Fruit fly (Drosophila melanogaster) whole organism, embryonic: Measurements from ENCODE around the gene CG42390.

Experiments
- Blimp-1 ChIP-seq: fragments of 200-800 bp; sonication (Bioruptor generic); optimal IDR thresholded peaks from 3 replicates; lab custom pipeline; 2018; ENCODE audit warnings: missing biosample characterization, missing genetic modification characterization, mild to moderate bottlenecking, moderate library complexity, missing genetic modification reagents
- Bteb2 ChIP-seq: fragments of 200-800 bp; sonication (Bioruptor generic); optimal IDR thresholded peaks from 2 replicates; lab custom pipeline; 2016; ENCODE audit warnings: missing biosample characterization, missing genetic modification characterization
- CG12155 ChIP-seq: fragments of 200-800 bp; sonication (Bioruptor generic); optimal IDR thresholded peaks from 3 replicates; lab custom pipeline; 2016; ENCODE audit warnings: missing biosample characterization, missing genetic modification characterization
- CG12659 ChIP-seq: fragments of 200-800 bp; sonication (Bioruptor generic); optimal IDR thresholded peaks from 3 replicates; lab custom pipeline; 2017; ENCODE audit warnings: mild to moderate bottlenecking, missing biosample characterization, missing genetic modification reagents, missing genetic modification characterization
- CG12769 ChIP-seq: fragments of 200-800 bp; sonication (Bioruptor generic); optimal IDR thresholded peaks from 2 replicates; lab custom pipeline; 2019; ENCODE audit warnings: missing biosample characterization, mild to moderate bottlenecking, missing genetic modification characterization, moderate library complexity
- CG18011 ChIP-seq: fragments of 200-800 bp; sonication (Bioruptor generic); optimal IDR thresholded peaks from 2 replicates; lab custom pipeline; 2017; ENCODE audit warnings: missing biosample characterization, missing genetic modification characterization, mild to moderate bottlenecking, moderate library complexity, missing genotype
- CG30020 ChIP-seq: fragments of 200-800 bp; optimal IDR thresholded peaks from 2 replicates; lab custom pipeline; 2019; ENCODE audit warnings: missing biosample characterization, mild to moderate bottlenecking, missing genetic modification characterization, moderate library complexity
- CG32532 ChIP-seq: fragments of 200-800 bp; sonication (Bioruptor generic); IDR thresholded peaks from 2 replicates; pipeline ENCODE4 v1.3.6; 2022; ENCODE audit warnings: missing biosample characterization, missing genetic modification characterization
- CG3726 ChIP-seq: fragments of 200-800 bp; sonication (Bioruptor generic); IDR thresholded peaks from 3 replicates; pipeline ENCODE4, ENCODE4 v1.3.6; 2022; ENCODE audit warnings: missing biosample characterization, missing genetic modification characterization
- CG5180 ChIP-seq: fragments of 200-800 bp; sonication (Bioruptor generic); optimal IDR thresholded peaks from 3 replicates; lab custom pipeline; 2017; ENCODE audit warnings: missing biosample characterization, missing genetic modification characterization, mild to moderate bottlenecking, moderate library complexity, missing genetic modification reagents
- CG5245 ChIP-seq: fragments of 200-800 bp; sonication (Bioruptor generic); optimal IDR thresholded peaks from 3 replicates; lab custom pipeline; 2016; ENCODE audit warnings: missing biosample characterization, missing genetic modification characterization
- CG6689 ChIP-seq: fragments of 200-800 bp; sonication (Bioruptor generic); IDR thresholded peaks from 2 replicates; pipeline ENCODE4 v1.3.6; 2022; ENCODE audit warnings: missing biosample characterization, missing genetic modification characterization
- CG8089 ChIP-seq: fragments of 200-800 bp; sonication (Bioruptor generic); optimal IDR thresholded peaks from 3 replicates; lab custom pipeline; 2016; ENCODE audit warnings: missing biosample characterization, missing genetic modification characterization
- CG8281 ChIP-seq: fragments of 200-800 bp; sonication (Bioruptor generic); optimal IDR thresholded peaks from 2 replicates; lab custom pipeline; 2018; ENCODE audit warnings: missing biosample characterization, mild to moderate bottlenecking, missing genetic modification characterization, moderate library complexity
- CG8290 ChIP-seq, 3 experiments: fragments of 200-800 bp; sonication (Bioruptor generic); optimal IDR thresholded peaks; 2 replicates each; lab custom pipeline; 2016 to 2019; ENCODE audit warnings: missing biosample characterization in 3 of 3, missing genetic modification characterization in 3 of 3, mild to moderate bottlenecking in 2 of 3, moderate library complexity in 1 of 3
- CG8924 ChIP-seq: fragments of 200-800 bp; optimal IDR thresholded peaks from 3 replicates; lab custom pipeline; 2019; ENCODE audit warnings: missing biosample characterization, mild to moderate bottlenecking, missing genetic modification characterization, moderate library complexity
- CG9876 ChIP-seq: fragments of 200-800 bp; sonication (Bioruptor generic); optimal IDR thresholded peaks from 2 replicates; lab custom pipeline; 2016; ENCODE audit warnings: missing biosample characterization, missing genetic modification characterization
- D19B ChIP-seq: fragments of 200-800 bp; sonication (Bioruptor generic); optimal IDR thresholded peaks from 2 replicates; lab custom pipeline; 2017; ENCODE audit warnings: missing biosample characterization, mild to moderate bottlenecking, missing genetic modification characterization
- Dbx ChIP-seq: fragments of 200-800 bp; sonication (Bioruptor generic); IDR thresholded peaks from 3 replicates; pipeline ENCODE4 v1.3.6; 2022; ENCODE audit warnings: missing biosample characterization, missing genetic modification characterization
- Deaf1 ChIP-seq: fragments of 200-800 bp; optimal IDR thresholded peaks from 3 replicates; lab custom pipeline; 2019; ENCODE audit warnings: missing biosample characterization, mild to moderate bottlenecking, missing genetic modification characterization, moderate library complexity
- Drgx ChIP-seq: fragments of 200-800 bp; sonication (Bioruptor generic); IDR thresholded peaks from 2 replicates; pipeline ENCODE4 v1.3.6; 2022; ENCODE audit warnings: missing biosample characterization, missing genetic modification characterization
- E2f2 ChIP-seq: fragments of 200-800 bp; sonication (Bioruptor generic); IDR thresholded peaks from 2 replicates; pipeline ENCODE4 v1.3.6; 2022; ENCODE audit warnings: missing biosample characterization, missing genetic modification characterization
- ERR ChIP-seq: fragments of 200-800 bp; sonication (Bioruptor generic); optimal IDR thresholded peaks from 2 replicates; lab custom pipeline; 2016; ENCODE audit warnings: missing biosample characterization, missing genetic modification characterization
- Elba2 ChIP-seq: fragments of 200-800 bp; sonication (Bioruptor generic); optimal IDR thresholded peaks from 3 replicates; lab custom pipeline; 2016; ENCODE audit warnings: missing biosample characterization, missing genetic modification characterization
- Ets97D ChIP-seq: fragments of 200-800 bp; sonication (Bioruptor generic); optimal IDR thresholded peaks from 3 replicates; lab custom pipeline; 2016; ENCODE audit warnings: missing biosample characterization, missing genetic modification characterization
- Fer1 ChIP-seq: fragments of 200-800 bp; sonication (Bioruptor generic); optimal IDR thresholded peaks from 2 replicates; lab custom pipeline; 2017; ENCODE audit warnings: missing biosample characterization, mild to moderate bottlenecking, missing genetic modification characterization
- HLHmδ ChIP-seq: fragments of 200-800 bp; sonication (Bioruptor generic); optimal IDR thresholded peaks from 2 replicates; lab custom pipeline; 2018; ENCODE audit warnings: missing biosample characterization, mild to moderate bottlenecking, missing genetic modification characterization, moderate library complexity
- Mrtf ChIP-seq: fragments of 200-800 bp; sonication (Bioruptor generic); IDR thresholded peaks from 3 replicates; pipeline ENCODE4 v1.3.6; 2022; ENCODE audit warnings: missing biosample characterization, missing genetic modification characterization
- Nf-YB ChIP-seq: fragments of 200-800 bp; sonication (Bioruptor generic); optimal IDR thresholded peaks from 3 replicates; lab custom pipeline; 2019; ENCODE audit warnings: missing biosample characterization, mild to moderate bottlenecking, missing genetic modification characterization, moderate library complexity
- Ravus ChIP-seq: fragments of 200-800 bp; sonication (Bioruptor generic); IDR thresholded peaks from 2 replicates; pipeline ENCODE4 v1.3.6; 2022; ENCODE audit warnings: missing biosample characterization, missing genetic modification characterization
- abd-A ChIP-seq: fragments of 200-800 bp; sonication (Bioruptor generic); optimal IDR thresholded peaks from 3 replicates; lab custom pipeline; 2019; ENCODE audit warnings: missing biosample characterization, mild to moderate bottlenecking, missing genetic modification characterization, moderate library complexity
- bigmax ChIP-seq: fragments of 200-800 bp; sonication (Bioruptor generic); optimal IDR thresholded peaks from 2 replicates; lab custom pipeline; 2018; ENCODE audit warnings: missing biosample characterization, mild to moderate bottlenecking, missing genetic modification characterization
- cg ChIP-seq: fragments of 200-800 bp; sonication (Bioruptor generic); optimal IDR thresholded peaks from 3 replicates; lab custom pipeline; 2019; ENCODE audit warnings: missing biosample characterization, mild to moderate bottlenecking, missing genetic modification characterization, moderate library complexity
- corto ChIP-seq: fragments of 200-800 bp; sonication (Bioruptor generic); optimal IDR thresholded peaks from 2 replicates; lab custom pipeline; 2016; ENCODE audit warnings: missing biosample characterization, mild to moderate bottlenecking, missing genetic modification characterization, moderate library complexity
- crc ChIP-seq: fragments of 200-800 bp; sonication (Bioruptor generic); optimal IDR thresholded peaks from 2 replicates; lab custom pipeline; 2016; ENCODE audit warnings: missing biosample characterization, missing genetic modification characterization
- croc ChIP-seq: fragments of 200-800 bp; sonication (Bioruptor generic); conservative IDR thresholded peaks from 3 replicates; pipeline ENCODE4 v1.3.6; 2022; ENCODE audit warnings: missing biosample characterization, missing genetic modification characterization
- dpn ChIP-seq, 2 experiments: fragments of 200-800 bp; sonication (Bioruptor generic); optimal IDR thresholded peaks; 3 replicates each; lab custom pipeline; 2016; ENCODE audit warnings: missing biosample characterization in 2 of 2, missing genetic modification characterization in 2 of 2
- gem ChIP-seq: fragments of 200-800 bp; sonication (Bioruptor generic); optimal IDR thresholded peaks from 2 replicates; lab custom pipeline; 2019; ENCODE audit warnings: missing biosample characterization, mild to moderate bottlenecking, missing genetic modification characterization, moderate library complexity
- gsb ChIP-seq: fragments of 200-800 bp; sonication (Bioruptor generic); IDR thresholded peaks from 2 replicates; pipeline ENCODE4 v1.3.6; 2022; ENCODE audit warnings: missing biosample characterization, missing genetic modification characterization
- gt ChIP-seq: fragments of 200-800 bp; sonication (Bioruptor generic); IDR thresholded peaks from 2 replicates; pipeline ENCODE4 v1.3.6; 2022; ENCODE audit warnings: missing biosample characterization, missing genetic modification characterization
- lbe ChIP-seq: fragments of 200-800 bp; sonication (Bioruptor generic); optimal IDR thresholded peaks from 2 replicates; lab custom pipeline; 2016; ENCODE audit warnings: missing biosample characterization, mild to moderate bottlenecking, missing genetic modification characterization
- lilli ChIP-seq: fragments of 200-800 bp; sonication (Bioruptor generic); optimal IDR thresholded peaks from 3 replicates; lab custom pipeline; 2016; ENCODE audit warnings: missing biosample characterization, missing genetic modification characterization
- lmd ChIP-seq: fragments of 200-800 bp; sonication (Bioruptor generic); IDR thresholded peaks from 2 replicates; pipeline ENCODE4 v1.3.6; 2022; ENCODE audit warnings: missing biosample characterization, missing genetic modification characterization
- prd ChIP-seq, 3 experiments: fragments of >200 bp in 2 of 3; fragments of 200-800 bp in 1 of 3; sonication (Bioruptor generic) in 1 of 3; optimal IDR thresholded peaks in 2 of 3; IDR thresholded peaks in 1 of 3; 2 replicates in 2 of 3; 3 replicates in 1 of 3; pipeline versions ENCODE4 v1.3.6 to Lab custom; 2017 to 2022; ENCODE audit warnings: missing biosample characterization in 1 of 3, missing genetic modification characterization in 1 of 3
- pum ChIP-seq: fragments of 200-800 bp; sonication (Bioruptor generic); optimal IDR thresholded peaks from 2 replicates; lab custom pipeline; 2016; ENCODE audit warnings: missing biosample characterization, missing genetic modification characterization
- repo ChIP-seq: fragments of 200-800 bp; sonication (Bioruptor generic); optimal IDR thresholded peaks from 2 replicates; lab custom pipeline; 2016; ENCODE audit warnings: missing biosample characterization, missing genetic modification characterization
- slou ChIP-seq: fragments of 200-800 bp; sonication (Bioruptor generic); optimal IDR thresholded peaks from 3 replicates; lab custom pipeline; 2016; ENCODE audit warnings: missing biosample characterization, missing genetic modification characterization
- sob ChIP-seq: fragments of 200-800 bp; sonication (Bioruptor generic); IDR thresholded peaks from 2 replicates; pipeline ENCODE4 v1.3.6; 2022; ENCODE audit warnings: missing biosample characterization, missing genetic modification characterization
- tna ChIP-seq: fragments of 200-800 bp; sonication (Bioruptor generic); IDR thresholded peaks from 2 replicates; pipeline ENCODE4 v1.3.6; 2022; ENCODE audit warnings: missing biosample characterization, missing genetic modification characterization; ENCODE audit not compliant: partially characterized antibody
- tx ChIP-seq: fragments of 200-800 bp; sonication (Bioruptor generic); optimal IDR thresholded peaks from 2 replicates; lab custom pipeline; 2016; ENCODE audit warnings: missing biosample characterization, missing genetic modification characterization
- usp ChIP-seq: fragments of >200 bp; optimal IDR thresholded peaks from 2 replicates; lab custom pipeline; 2017; ENCODE audit warnings: missing biosample characterization, missing genetic modification characterization

Gene CG42390

DNA sequence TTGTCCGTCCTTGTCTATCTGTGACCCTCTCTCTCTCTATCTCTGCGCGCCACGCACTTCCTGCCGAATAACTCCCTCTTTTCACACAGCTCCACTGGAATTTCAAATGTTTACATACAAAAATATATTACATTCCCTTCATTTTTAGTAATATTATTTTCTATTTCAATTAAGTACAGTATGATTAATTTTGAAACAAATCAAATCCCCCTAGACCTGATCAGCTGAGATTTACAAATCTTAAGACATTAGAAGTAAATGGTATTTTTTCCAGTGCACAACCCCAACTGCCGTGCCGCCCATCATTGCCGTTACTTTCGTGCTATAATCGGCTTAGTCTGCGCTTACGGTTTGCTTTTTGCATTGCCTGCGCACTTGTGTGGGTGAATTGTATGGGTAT is 11.5 kb upstream of the CG42390 start (continued):
- TF ChIP-seq repo (GFP tag; lab: Kevin White, UChicago) (no peak), Fer1 (GFP tag; lab: Kevin White, UChicago) (no peak), Ets97D (GFP tag; lab: Kevin White, UChicago) (no peak), Blimp-1 (GFP tag; lab: Kevin White, UChicago) (no peak), CG3726 (GFP tag; lab: Robert Waterston, UW) (no peak), Bteb2 (GFP tag; lab: Kevin White, UChicago) (no peak), bigmax (GFP tag; lab: Kevin White, UChicago) (no peak), Drgx (GFP tag; lab: Robert Waterston, UW) (no peak), Deaf1 (tag; lab: Kevin White, UChicago) (no peak), CG8290 (GFP tag; optimal IDR thresholded peaks at IDR 0.05; lab: Kevin White, UChicago) (no peak), CG8290 (tag; optimal IDR thresholded peaks at IDR 0.05; lab: Kevin White, UChicago) (no peak), tx (GFP tag; lab: Kevin White, UChicago) (no peak), Mrtf (GFP tag; lab: Robert Waterston, UW) (no peak), CG18011 (no peak), Nf-YB (GFP tag; lab: Kevin White, UChicago) (no peak), CG12769 (tag; lab: Kevin White, UChicago) (peak; percentile 68), CG32532 (GFP tag; lab: Robert Waterston, UW) (no peak), corto (GFP tag; lab: Kevin White, UChicago) (no peak), Ravus (GFP tag; lab: Robert Waterston, UW) (no peak), lbe (GFP tag; lab: Kevin White, UChicago) (no peak), CG30020 (tag; lab: Kevin White, UChicago) (no peak), CG12659 (GFP tag; lab: Kevin White, UChicago) (peak; percentile 37), pum (no peak), CG6689 (GFP tag; lab: Robert Waterston, UW) (peak; percentile 44), gem (tag; lab: Kevin White, UChicago) (peak; percentile 71), usp (GFP tag; lab: Kevin White, UChicago) (no peak), lmd (GFP tag; lab: Robert Waterston, UW) (peak; percentile 49; the same call in 1 of the 2 replicates), lilli (GFP tag; lab: Kevin White, UChicago) (peak; percentile 35), gsb (GFP tag; lab: Robert Waterston, UW) (no peak), tna (GFP tag; lab: Robert Waterston, UW) (no peak), croc (GFP tag; lab: Robert Waterston, UW) (no peak), sob (0 out of 2 replicates have a peak, but pooled peaks have one; percentile 34), CG5245 (peak; percentile 41), CG12155 (GFP tag; lab: Kevin White, UChicago) (no peak), dpn (GFP tag; optimal IDR thresholded peaks at IDR 0.05; lab: Kevin White, UChicago) (peak; percentile 12 to 35), crc (no peak), CG5180 (GFP tag; lab: Kevin White, UChicago) (peak; percentile 14), CG8281 (tag; lab: Kevin White, UChicago) (no peak), E2f2 (GFP tag; lab: Robert Waterston, UW) (no peak), slou (GFP tag; lab: Kevin White, UChicago) (no peak), CG8089 (GFP tag; lab: Kevin White, UChicago) (no peak), D19B (GFP tag; lab: Kevin White, UChicago) (no peak), ERR (GFP tag; lab: Kevin White, UChicago) (no peak), gt (GFP tag; lab: Robert Waterston, UW) (no peak), cg (GFP tag; lab: Kevin White, UChicago) (no peak), Elba2 (GFP tag; lab: Kevin White, UChicago) (no peak), CG8924 (tag; lab: Kevin White, UChicago) (no peak), prd (optimal IDR thresholded peaks at IDR 0.05; lab: Kevin White, UChicago) (no peak), prd (GFP tag; IDR thresholded peaks at IDR 0.05; lab: Robert Waterston, UW) (peak; percentile 45; the same call in 1 of the 3 replicates), abd-A (tag; lab: Kevin White, UChicago) (peak; percentile 82), HLHmδ (GFP tag; lab: Kevin White, UChicago) (no peak), CG9876 (GFP tag; lab: Kevin White, UChicago) (no peak), Dbx (no peak; the same call in 1 of the 3 replicates)
